Fruit fly (Drosophila melanogaster) whole organism, wandering third instar larva: ENCODE results near the gene CG42538.

ENCODE experiments used
- Abd-B ChIP-seq: fragments of >200 bp; optimal IDR thresholded peaks from 2 replicates; lab custom pipeline; 2017; ENCODE audit warnings: missing biosample characterization, missing genetic modification characterization
- CG32264 ChIP-seq: fragments of 200-800 bp; sonication (Bioruptor generic); optimal IDR thresholded peaks from 2 replicates; lab custom pipeline; 2016; ENCODE audit warnings: missing biosample characterization, missing genetic modification characterization
- CG9705 ChIP-seq: fragments of 200-800 bp; sonication (Bioruptor generic); optimal IDR thresholded peaks from 2 replicates; lab custom pipeline; 2018; ENCODE audit warnings: missing biosample characterization, mild to moderate bottlenecking, missing genetic modification characterization
- CrebA ChIP-seq: fragments of 200-800 bp; sonication (Bioruptor generic); optimal IDR thresholded peaks from 2 replicates; lab custom pipeline; 2016; ENCODE audit warnings: missing biosample characterization, mild to moderate bottlenecking, missing genetic modification characterization, borderline replicate concordance
- Dfd ChIP-seq: fragments of >200 bp; optimal IDR thresholded peaks from 2 replicates; lab custom pipeline; 2017; ENCODE audit warnings: missing biosample characterization, missing genetic modification characterization
- Dif ChIP-seq: fragments of 200-275, 200-300 bp; sonication (Bioruptor generic); optimal IDR thresholded peaks from 2 replicates; lab custom pipeline; 2018; ENCODE audit warnings: missing biosample characterization, missing genetic modification characterization; ENCODE audit not compliant: partially characterized antibody
- GATAd ChIP-seq: sonication (Bioruptor generic); optimal IDR thresholded peaks from 2 replicates; lab custom pipeline; 2016; ENCODE audit warnings: missing biosample characterization, missing genetic modification characterization
- HLH106 ChIP-seq: fragments of 200-800 bp; optimal IDR thresholded peaks from 3 replicates; lab custom pipeline; 2019; ENCODE audit warnings: missing biosample characterization, mild to moderate bottlenecking, missing genetic modification characterization, moderate library complexity
- Hnf4 ChIP-seq: fragments of 200-800 bp; sonication (Bioruptor generic); optimal IDR thresholded peaks from 2 replicates; lab custom pipeline; 2016; ENCODE audit warnings: missing biosample characterization, mild to moderate bottlenecking, missing genetic modification characterization
- Hr78 ChIP-seq: fragments of >200 bp; optimal IDR thresholded peaks from 2 replicates; lab custom pipeline; 2017; ENCODE audit warnings: missing biosample characterization, missing genetic modification characterization
- Hr83 ChIP-seq: fragments of 200-300 bp; sonication (Bioruptor generic); optimal IDR thresholded peaks from 2 replicates; lab custom pipeline; 2016; ENCODE audit warnings: missing biosample characterization, mild to moderate bottlenecking, missing genetic modification characterization, moderate library complexity; ENCODE audit not compliant: poor library complexity, severe bottlenecking
- Jra ChIP-seq: sonication (Bioruptor generic); optimal IDR thresholded peaks from 2 replicates; lab custom pipeline; 2016; ENCODE audit warnings: missing biosample characterization, missing genetic modification characterization
- Mio ChIP-seq: sonication (Bioruptor generic); optimal IDR thresholded peaks from 2 replicates; lab custom pipeline; 2016; ENCODE audit warnings: missing biosample characterization, missing genetic modification characterization
- Myc ChIP-seq: fragments of >200 bp; optimal IDR thresholded peaks from 2 replicates; lab custom pipeline; 2017
- N ChIP-seq: fragments of >200 bp; optimal IDR thresholded peaks from 2 replicates; lab custom pipeline; 2018; ENCODE audit warnings: missing biosample characterization, missing external identifiers, missing genetic modification characterization
- OdsH ChIP-seq: fragments of 200-800 bp; sonication (Bioruptor generic); optimal IDR thresholded peaks from 2 replicates; lab custom pipeline; 2016; ENCODE audit warnings: missing biosample characterization, mild to moderate bottlenecking, missing genetic modification characterization
- Rel ChIP-seq, 2 experiments: fragments of 200-800 bp; sonication (Bioruptor generic) in 1 of 2; optimal IDR thresholded peaks; 2 replicates in 1 of 2; 3 replicates in 1 of 2; lab custom pipeline; 2016 to 2019; ENCODE audit warnings: mild to moderate bottlenecking in 2 of 2, missing biosample characterization in 2 of 2, missing genetic modification characterization in 2 of 2, moderate library complexity in 1 of 2
- Sp1 ChIP-seq: fragments of 200-800 bp; sonication (Bioruptor generic); optimal IDR thresholded peaks from 3 replicates; lab custom pipeline; 2019; ENCODE audit warnings: missing biosample characterization, mild to moderate bottlenecking, missing genetic modification characterization, moderate library complexity
- Vsx2 ChIP-seq: fragments of 200-300, 225-300 bp; sonication (Bioruptor generic); optimal IDR thresholded peaks from 2 replicates; lab custom pipeline; 2018; ENCODE audit warnings: missing biosample characterization, missing genetic modification characterization; ENCODE audit not compliant: partially characterized antibody
- br ChIP-seq: fragments of 200-800 bp; sonication (Bioruptor generic); optimal IDR thresholded peaks from 2 replicates; lab custom pipeline; 2016; ENCODE audit warnings: missing biosample characterization, missing genetic modification characterization
- brk ChIP-seq: fragments of 200-800 bp; sonication (Bioruptor generic); optimal IDR thresholded peaks from 2 replicates; lab custom pipeline; 2016; ENCODE audit warnings: missing biosample characterization, mild to moderate bottlenecking, missing genetic modification characterization
- dl ChIP-seq, 2 experiments: fragments of 175-275, 200-275 bp in 1 of 2; fragments of 200-275 bp in 1 of 2; sonication (Bioruptor generic); optimal IDR thresholded peaks; lab custom pipeline; 2018; ENCODE audit warnings: mild to moderate bottlenecking in 2 of 2, missing biosample characterization in 2 of 2, missing genetic modification characterization in 2 of 2, moderate library complexity in 2 of 2; ENCODE audit not compliant: partially characterized antibody in 2 of 2, insufficient read depth in 1 of 2
- dmrt93B ChIP-seq: fragments of 200-800 bp; sonication (Bioruptor generic); optimal IDR thresholded peaks from 2 replicates; lab custom pipeline; 2018; ENCODE audit warnings: missing biosample characterization, mild to moderate bottlenecking, missing genetic modification characterization
- dsf ChIP-seq: sonication (Bioruptor generic); optimal IDR thresholded peaks from 2 replicates; lab custom pipeline; 2016; ENCODE audit warnings: missing biosample characterization, missing genetic modification characterization, borderline replicate concordance
- ey ChIP-seq: fragments of 200-800 bp; sonication (Bioruptor generic); optimal IDR thresholded peaks from 2 replicates; lab custom pipeline; 2016; ENCODE audit warnings: missing biosample characterization, missing genetic modification characterization
- foxo ChIP-seq, 2 experiments: fragments of 200-800 bp; sonication (Bioruptor generic); optimal IDR thresholded peaks; 2 replicates in 1 of 2; 3 replicates in 1 of 2; lab custom pipeline; 2016 to 2017; ENCODE audit warnings: missing biosample characterization in 2 of 2, missing genetic modification characterization in 2 of 2
- fru ChIP-seq: fragments of 200-800 bp; sonication (Bioruptor generic); optimal IDR thresholded peaks from 3 replicates; lab custom pipeline; 2016; ENCODE audit warnings: missing biosample characterization, mild to moderate bottlenecking, missing genetic modification characterization
- h ChIP-seq: fragments of 200-800 bp; sonication (Bioruptor generic); optimal IDR thresholded peaks from 3 replicates; lab custom pipeline; 2016; ENCODE audit warnings: missing biosample characterization, mild to moderate bottlenecking, missing genetic modification characterization
- jim ChIP-seq: fragments of 175-275, 200-325 bp; sonication (Bioruptor generic); optimal IDR thresholded peaks from 2 replicates; lab custom pipeline; 2016; ENCODE audit warnings: missing biosample characterization, mild to moderate bottlenecking, missing genetic modification characterization
- lola ChIP-seq: fragments of >200 bp; optimal IDR thresholded peaks from 2 replicates; lab custom pipeline; 2017; ENCODE audit warnings: missing biosample characterization, missing genetic modification characterization
- pan ChIP-seq: fragments of >200 bp; optimal IDR thresholded peaks from 2 replicates; lab custom pipeline; 2017
- psq ChIP-seq: fragments of 200-800 bp; sonication (Bioruptor generic); optimal IDR thresholded peaks from 3 replicates; lab custom pipeline; 2017; ENCODE audit warnings: missing biosample characterization, mild to moderate bottlenecking, missing genetic modification characterization, moderate library complexity
- rgr ChIP-seq: fragments of 200-800 bp; sonication (Bioruptor generic); optimal IDR thresholded peaks from 3 replicates; lab custom pipeline; 2016; ENCODE audit warnings: missing biosample characterization, mild to moderate bottlenecking, missing genetic modification characterization
- sage ChIP-seq: fragments of 200-800 bp; sonication (Bioruptor generic); optimal IDR thresholded peaks from 2 replicates; lab custom pipeline; 2016; ENCODE audit warnings: missing biosample characterization, mild to moderate bottlenecking, missing genetic modification characterization
- sv ChIP-seq: fragments of 200-800 bp; sonication (Bioruptor generic); optimal IDR thresholded peaks from 3 replicates; lab custom pipeline; 2016; ENCODE audit warnings: missing biosample characterization, missing genetic modification characterization
- tai ChIP-seq: sonication (Bioruptor generic); optimal IDR thresholded peaks from 2 replicates; lab custom pipeline; 2016; ENCODE audit warnings: missing biosample characterization, missing genetic modification characterization
- usp ChIP-seq: fragments of >200 bp; optimal IDR thresholded peaks from 2 replicates; lab custom pipeline; 2017; ENCODE audit warnings: missing biosample characterization, missing genetic modification characterization
- woc ChIP-seq: sonication (Bioruptor generic); optimal IDR thresholded peaks from 2 replicates; lab custom pipeline; 2016; ENCODE audit warnings: missing biosample characterization, mild to moderate bottlenecking, missing genetic modification characterization

The CG42538 gene

dm6 chr3L:16040389-16040788 is 6.1 kb downstream of the CG42538 start:
- no peak for TF ChIP-seq Rel (GFP tag; optimal IDR thresholded peaks at IDR 0.05; lab: Kevin White, UChicago)
- TF ChIP-seq Rel (tag; optimal IDR thresholded peaks at IDR 0.05; lab: Kevin White, UChicago) = no peak
- no peak for TF ChIP-seq pan (lab: Kevin White, UChicago)
- TF ChIP-seq sage = no peak
- TF ChIP-seq h (GFP tag; lab: Kevin White, UChicago) = no peak
- TF ChIP-seq Dif (GFP tag; lab: Kevin White, UChicago) = peak; percentile 16
- TF ChIP-seq fru (GFP tag; lab: Kevin White, UChicago) = no peak
- no peak for TF ChIP-seq psq (GFP tag; lab: Kevin White, UChicago)

dm6 chr3L:16041260-16042079 is 7.1 kb downstream of the CG42538 start:
- no peak for TF ChIP-seq HLH106 (tag; lab: Kevin White, UChicago)
- TF ChIP-seq fru (GFP tag; lab: Kevin White, UChicago) = peak; percentile 16
- TF ChIP-seq brk (GFP tag; lab: Kevin White, UChicago) = peak; percentile 30
- TF ChIP-seq rgr (GFP tag; lab: Kevin White, UChicago) = no peak
- no peak for TF ChIP-seq CG9705
- TF ChIP-seq sv (GFP tag; lab: Kevin White, UChicago) = no peak
- no peak for TF ChIP-seq h (GFP tag; lab: Kevin White, UChicago)
- TF ChIP-seq Myc = no peak
- TF ChIP-seq tai (GFP tag; lab: Kevin White, UChicago) = no peak
- no peak for TF ChIP-seq br (GFP tag; lab: Kevin White, UChicago)
- TF ChIP-seq Vsx2 (GFP tag; lab: Kevin White, UChicago) = no peak
- no peak for TF ChIP-seq Abd-B (GFP tag; lab: Kevin White, UChicago)
- TF ChIP-seq psq (GFP tag; lab: Kevin White, UChicago) = peak; percentile 32
- TF ChIP-seq dl (GFP tag; optimal IDR thresholded peaks at IDR 0.05; lab: Kevin White, UChicago; ENCODE audit: insufficient read depth in 1 of 2, partially characterized antibody in 2 of 2) = peak in 1 of 2 experiments; percentile 5
- peak; percentile 58 for TF ChIP-seq Hr83 (GFP tag; lab: Kevin White, UChicago)
- peak; percentile 79 for TF ChIP-seq Hnf4 (GFP tag; lab: Kevin White, UChicago)
- no peak for TF ChIP-seq OdsH
- no peak for TF ChIP-seq CrebA
- no peak for TF ChIP-seq Mio (GFP tag; lab: Kevin White, UChicago)
- TF ChIP-seq dsf = no peak
- TF ChIP-seq Rel (GFP tag; optimal IDR thresholded peaks at IDR 0.05; lab: Kevin White, UChicago) = no peak
- TF ChIP-seq Rel (tag; optimal IDR thresholded peaks at IDR 0.05; lab: Kevin White, UChicago) = peak; percentile 46
- TF ChIP-seq ey (GFP tag; lab: Kevin White, UChicago) = no peak
- no peak for TF ChIP-seq foxo (GFP tag; optimal IDR thresholded peaks at IDR 0.05; lab: Kevin White, UChicago)
- TF ChIP-seq lola (GFP tag; lab: Kevin White, UChicago) = no peak
- TF ChIP-seq CG32264 (GFP tag; lab: Kevin White, UChicago) = no peak
- no peak for TF ChIP-seq dmrt93B (GFP tag; lab: Kevin White, UChicago)
- TF ChIP-seq Dfd (GFP tag; lab: Kevin White, UChicago) = no peak
- no peak for TF ChIP-seq Jra (GFP tag; lab: Kevin White, UChicago)
- no peak for TF ChIP-seq Hr78 (GFP tag; lab: Kevin White, UChicago)
- no peak for TF ChIP-seq GATAd
- TF ChIP-seq Dif (GFP tag; lab: Kevin White, UChicago) = peak; percentile 61
- TF ChIP-seq sage = no peak
- TF ChIP-seq usp (GFP tag; lab: Kevin White, UChicago) = no peak
- TF ChIP-seq jim (GFP tag; lab: Kevin White, UChicago) = no peak
- peak; percentile 51 for TF ChIP-seq Sp1 (GFP tag; lab: Kevin White, UChicago)
- no peak for TF ChIP-seq pan (lab: Kevin White, UChicago)
- no peak for TF ChIP-seq N (GFP tag; lab: Kevin White, UChicago)
- TF ChIP-seq woc (GFP tag; lab: Kevin White, UChicago) = peak; percentile 23
